Worm (Caenorhabditis elegans) whole organism, mixed stage, embryonic: ENCODE measurements around the gene pkg-2.

ENCODE experiments used
- ceh-39 ChIP-seq: fragments of 150-350 bp; optimal IDR thresholded peaks from 2 replicates; lab custom pipeline; 2014; ENCODE audit warnings: missing biosample characterization, missing genetic modification characterization
- nhr-76 ChIP-seq: sonication (generic microtip); optimal IDR thresholded peaks from 2 replicates; lab custom pipeline; 2017; ENCODE audit warnings: missing biosample characterization, missing genetic modification characterization
- ztf-11 ChIP-seq: fragments of 150-350 bp; optimal IDR thresholded peaks from 2 replicates; lab custom pipeline; 2014; ENCODE audit warnings: missing biosample characterization, missing genetic modification characterization

DNA sequence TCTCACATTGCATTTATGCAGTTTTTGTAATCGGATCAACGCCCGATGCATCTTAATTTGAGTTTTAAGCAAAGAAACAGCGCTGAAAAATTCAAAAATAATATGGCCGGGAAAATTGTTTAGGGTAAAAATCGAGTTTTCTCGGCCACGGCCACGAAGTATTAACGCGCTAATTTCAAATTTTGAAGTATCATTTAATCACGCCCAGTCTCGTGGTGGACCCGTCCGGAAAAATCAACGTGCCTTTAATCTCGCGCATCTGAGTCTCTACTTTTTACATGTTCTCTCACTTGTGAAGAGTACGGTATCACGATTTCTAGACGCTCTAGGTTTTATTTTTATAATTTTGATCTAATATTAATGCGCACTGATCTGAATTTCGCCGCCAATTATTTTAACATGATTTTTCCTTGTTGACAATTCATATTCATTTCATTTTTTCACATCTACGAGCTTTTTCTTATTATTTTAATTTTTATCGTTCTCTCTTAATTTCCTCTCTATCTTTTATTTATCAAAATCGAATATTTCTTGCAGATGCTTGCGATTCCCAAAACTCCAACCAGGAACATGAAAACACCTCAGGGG, 21.8 kb upstream of the pkg-2 start, which contains the start of the genes acdh-13 and mesp-1:
- TF ChIP-seq nhr-76 (tag; lab: Kevin White, UChicago) (no peak), ztf-11 (tag; lab: Kevin White, UChicago) (no peak), ceh-39 (no peak)
